Worm (Caenorhabditis elegans) whole organism, L2 larva: Measurements from ENCODE around the gene rnp-9.
A peak's percentile ranks its signal among the peaks of the same experiment; 100 is the strongest.
"Not testable (repeated sequence)": the region's sequence is repeated elsewhere in the genome, so short reads cannot be mapped to it uniquely, and the experiment has no call there.

Experiments used
- C34F6.9 ChIP-seq: fragments of 150-350 bp; optimal IDR thresholded peaks from 2 replicates; lab custom pipeline; 2014; ENCODE audit warnings: missing biosample characterization, missing genetic modification characterization
- F13H6.1 ChIP-seq: sonication (generic microtip); optimal IDR thresholded peaks from 2 replicates; lab custom pipeline; 2016; ENCODE audit warnings: missing genetic modification characterization, missing compliant biosample characterization
- R02D3.7 ChIP-seq: fragments of 150-350 bp; optimal IDR thresholded peaks from 2 replicates; lab custom pipeline; 2014; ENCODE audit warnings: missing biosample characterization, missing genetic modification characterization
- ZK546.5 ChIP-seq: sonication (generic microtip); optimal IDR thresholded peaks from 2 replicates; lab custom pipeline; 2017; ENCODE audit warnings: missing biosample characterization, missing genetic modification characterization
- alr-1 ChIP-seq: fragments of 150-350 bp; optimal IDR thresholded peaks from 2 replicates; lab custom pipeline; 2014; ENCODE audit warnings: missing biosample characterization, missing genetic modification characterization
- aly-2 ChIP-seq: fragments of 150-350 bp; optimal IDR thresholded peaks from 2 replicates; lab custom pipeline; 2014; ENCODE audit warnings: missing biosample characterization, missing genetic modification characterization
- ama-1 ChIP-seq: fragments of 150-350 bp; optimal IDR thresholded peaks from 2 replicates; lab custom pipeline; 2018; ENCODE audit warnings: inconsistent platforms
- ceh-16 ChIP-seq: fragments of 150-350 bp; optimal IDR thresholded peaks from 2 replicates; lab custom pipeline; 2014; ENCODE audit warnings: missing biosample characterization, missing genetic modification characterization
- ceh-82 ChIP-seq: fragments of 150-350 bp; optimal IDR thresholded peaks from 2 replicates; lab custom pipeline; 2014; ENCODE audit warnings: missing biosample characterization, missing genetic modification characterization
- crh-2 ChIP-seq: sonication (generic microtip); optimal IDR thresholded peaks from 2 replicates; lab custom pipeline; 2017; ENCODE audit warnings: missing biosample characterization, missing genetic modification characterization
- dmd-4 ChIP-seq: sonication (generic microtip); optimal IDR thresholded peaks from 2 replicates; lab custom pipeline; 2017; ENCODE audit warnings: missing biosample characterization, missing genetic modification characterization
- egl-27 ChIP-seq: sonication (generic microtip); optimal IDR thresholded peaks from 3 replicates; lab custom pipeline; 2017; ENCODE audit warnings: missing biosample characterization, missing genetic modification reagents, missing genetic modification characterization
- elt-1 ChIP-seq: fragments of 150-350 bp; optimal IDR thresholded peaks from 2 replicates; lab custom pipeline; 2014; ENCODE audit warnings: missing biosample characterization, missing genetic modification characterization
- fos-1 ChIP-seq: fragments of 150-350 bp; optimal IDR thresholded peaks from 2 replicates; lab custom pipeline; 2014; ENCODE audit warnings: missing biosample characterization, missing genetic modification characterization
- gmeb-1 ChIP-seq: fragments of 150-350 bp; optimal IDR thresholded peaks from 2 replicates; lab custom pipeline; 2014; ENCODE audit warnings: missing biosample characterization, missing genetic modification characterization
- lin-11 ChIP-seq: fragments of 150-350 bp; sonication (generic microtip); optimal IDR thresholded peaks from 2 replicates; lab custom pipeline; 2014; ENCODE audit warnings: missing biosample characterization, missing genetic modification characterization, inconsistent platforms, mixed read lengths
- lin-13 ChIP-seq: fragments of 150-350 bp; optimal IDR thresholded peaks from 2 replicates; lab custom pipeline; 2014; ENCODE audit warnings: missing biosample characterization, missing genetic modification reagents, missing genetic modification characterization
- lsy-2 ChIP-seq, 2 experiments: fragments of 150-350 bp in 1 of 2; sonication (generic microtip) in 1 of 2; optimal IDR thresholded peaks; 2 replicates each; lab custom pipeline; 2014 to 2017; ENCODE audit warnings: missing biosample characterization in 2 of 2, missing genetic modification characterization in 2 of 2
- mab-5 ChIP-seq: fragments of 150-350 bp; optimal IDR thresholded peaks from 2 replicates; lab custom pipeline; 2014; ENCODE audit warnings: missing biosample characterization, missing genetic modification characterization
- mdl-1 ChIP-seq, 2 experiments: fragments of 150-350 bp in 1 of 2; sonication (generic microtip) in 1 of 2; optimal IDR thresholded peaks; 2 replicates each; lab custom pipeline; 2017; ENCODE audit warnings: missing biosample characterization in 2 of 2, missing genetic modification characterization in 2 of 2
- nhr-11 ChIP-seq: fragments of 150-350 bp; optimal IDR thresholded peaks from 2 replicates; lab custom pipeline; 2014; ENCODE audit warnings: missing biosample characterization, missing genetic modification characterization
- nhr-129 ChIP-seq: fragments of 150-350 bp; optimal IDR thresholded peaks from 2 replicates; lab custom pipeline; 2014; ENCODE audit warnings: missing biosample characterization, missing genetic modification characterization
- nhr-21 ChIP-seq: fragments of 150-350 bp; optimal IDR thresholded peaks from 2 replicates; lab custom pipeline; 2014; ENCODE audit warnings: missing biosample characterization, missing genetic modification characterization
- nhr-23 ChIP-seq: fragments of 150-350 bp; optimal IDR thresholded peaks from 2 replicates; lab custom pipeline; 2014; ENCODE audit warnings: missing biosample characterization, missing genetic modification reagents, missing genetic modification characterization
- nhr-237 ChIP-seq: fragments of 150-350 bp; optimal IDR thresholded peaks from 2 replicates; lab custom pipeline; 2014; ENCODE audit warnings: missing biosample characterization, missing genetic modification characterization
- nhr-25 ChIP-seq: fragments of 150-350 bp; sonication (generic microtip); optimal IDR thresholded peaks from 3 replicates; lab custom pipeline; 2014; ENCODE audit warnings: missing biosample characterization, missing genetic modification characterization
- nhr-6 ChIP-seq: fragments of 150-350 bp; optimal IDR thresholded peaks from 2 replicates; lab custom pipeline; 2014; ENCODE audit warnings: missing biosample characterization, missing genetic modification characterization
- nhr-77 ChIP-seq: fragments of 150-350 bp; optimal IDR thresholded peaks from 2 replicates; lab custom pipeline; 2014; ENCODE audit warnings: missing biosample characterization, missing genetic modification characterization
- sem-4 ChIP-seq: fragments of 150-350 bp; optimal IDR thresholded peaks from 2 replicates; lab custom pipeline; 2014; ENCODE audit warnings: missing biosample characterization, missing genetic modification reagents, missing genetic modification characterization
- skn-1 ChIP-seq: sonication (generic microtip); optimal IDR thresholded peaks from 2 replicates; lab custom pipeline; 2017; ENCODE audit warnings: missing biosample characterization, missing genetic modification characterization
- sma-3 ChIP-seq: sonication (generic microtip); optimal IDR thresholded peaks from 2 replicates; lab custom pipeline; 2016; ENCODE audit warnings: missing genetic modification reagents, missing genetic modification characterization, missing compliant biosample characterization
- sma-9 ChIP-seq, 2 experiments: fragments of 150-350 bp in 1 of 2; sonication (generic microtip) in 1 of 2; optimal IDR thresholded peaks; 2 replicates each; lab custom pipeline; 2014 to 2016; ENCODE audit warnings: missing genetic modification characterization in 2 of 2, mild to moderate bottlenecking in 1 of 2, missing biosample characterization in 1 of 2, missing compliant biosample characterization in 1 of 2, missing genetic modification reagents in 1 of 2, moderate library complexity in 1 of 2
- snpc-4 ChIP-seq: fragments of 150-350 bp; optimal IDR thresholded peaks from 2 replicates; lab custom pipeline; 2014; ENCODE audit warnings: missing biosample characterization, missing genetic modification characterization
- unc-39 ChIP-seq: fragments of 150-350 bp; optimal IDR thresholded peaks from 2 replicates; lab custom pipeline; 2014; ENCODE audit warnings: missing biosample characterization, missing genetic modification characterization
- unc-55 ChIP-seq: fragments of 150-350 bp; sonication (generic microtip); optimal IDR thresholded peaks from 3 replicates; lab custom pipeline; 2014; ENCODE audit warnings: missing biosample characterization, missing genetic modification reagents, missing genetic modification characterization
- unc-62 ChIP-seq: fragments of 150-350 bp; optimal IDR thresholded peaks from 2 replicates; lab custom pipeline; 2014; ENCODE audit warnings: missing biosample characterization, missing genetic modification reagents, missing genetic modification characterization
- ztf-1 ChIP-seq: fragments of 200-800 bp; sonication (Bioruptor generic); conservative IDR thresholded peaks from 2 replicates; pipeline ENCODE4 v1.3.6; 2022; ENCODE audit warnings: missing genetic modification characterization, missing compliant biosample characterization
- ztf-11 ChIP-seq: sonication (generic microtip); optimal IDR thresholded peaks from 2 replicates; lab custom pipeline; 2017; ENCODE audit warnings: missing biosample characterization, missing genetic modification characterization
- ztf-4 ChIP-seq: fragments of 150-350 bp; optimal IDR thresholded peaks from 2 replicates; lab custom pipeline; 2014; ENCODE audit warnings: missing biosample characterization, missing genetic modification characterization

The rnp-9 gene

DNA sequence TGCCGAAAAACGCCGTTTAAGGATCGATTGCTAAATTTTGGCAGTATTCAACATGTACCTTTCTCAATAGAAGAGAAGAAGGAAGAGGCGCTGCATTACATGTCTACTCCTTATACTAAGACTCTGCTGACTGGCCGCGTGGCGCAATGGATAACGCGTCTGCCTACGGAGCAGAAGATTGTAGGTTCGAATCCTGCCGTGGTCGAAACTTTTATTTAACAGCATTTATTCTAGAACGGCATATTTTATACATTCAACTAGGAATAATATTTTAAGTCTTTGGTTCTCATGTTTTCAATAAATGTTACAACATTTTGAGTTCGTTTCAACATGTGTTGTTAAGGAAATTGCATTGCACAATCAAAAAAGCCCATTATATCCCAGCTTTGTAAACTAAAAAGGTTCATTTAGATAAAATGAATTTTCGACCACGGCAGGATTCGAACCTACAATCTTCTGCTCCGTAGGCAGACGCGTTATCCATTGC is 34.5 kb upstream of the rnp-9 start:
- TF ChIP-seq lin-13 (GFP tag; lab: Kevin White, UChicago) (peak; percentile 62), nhr-129 (peak; percentile 54), fos-1 (peak; percentile 54), ztf-4 (tag; lab: Kevin White, UChicago) (peak; percentile 14), sma-9 (GFP tag; optimal IDR thresholded peaks at IDR 0.05; lab: Kevin White, UChicago) (peak; percentile 79), egl-27 (peak; percentile 54), unc-55 (peak; percentile 76), sma-3 (GFP tag; lab: Kevin White, UChicago) (peak; percentile 60), C34F6.9 (tag; lab: Kevin White, UChicago) (peak; percentile 31), crh-2 (peak; percentile 74), F13H6.1 (tag; lab: Kevin White, UChicago) (peak; percentile 53), nhr-11 (peak; percentile 19), nhr-21 (tag; lab: Kevin White, UChicago) (peak; percentile 59), lsy-2 (tag; optimal IDR thresholded peaks at IDR 0.05; lab: Kevin White, UChicago) (peak in 1 of 2 experiments; percentile 37), sem-4 (tag; lab: Kevin White, UChicago) (peak; percentile 32)
- TF ChIP-seq sma-9 (tag; optimal IDR thresholded peaks at IDR 0.05; lab: Kevin White, UChicago), result not testable (repeated sequence)
- TF ChIP-seq, all 48 proteins: peak for 15; not testable (repeated sequence) for 33

DNA sequence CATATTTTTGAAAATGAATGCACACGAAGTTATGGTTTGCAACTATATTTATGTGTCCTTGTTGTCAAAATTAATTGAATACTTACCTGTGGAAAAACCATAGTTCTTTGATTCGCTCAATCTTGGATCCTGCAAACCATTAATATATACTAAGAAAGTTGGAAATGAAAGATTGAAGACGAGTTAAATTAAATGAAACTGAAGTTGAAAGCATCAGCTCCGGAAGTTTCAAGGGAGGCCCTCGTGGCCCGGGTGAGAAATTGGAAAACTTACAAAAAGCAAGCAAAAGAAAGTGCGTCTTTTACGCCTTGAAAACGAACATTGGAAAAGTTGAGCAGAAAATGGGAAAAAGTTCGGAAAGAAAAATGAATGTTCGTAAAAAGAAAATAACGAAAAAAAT is 34.0 kb upstream of the rnp-9 start, which contains the start of gene unc-58:
unc-58 (minus strand) TSS at position 101 of the 400 bp plus-strand sequence.
- no peak for TF ChIP-seq nhr-11
- no peak for TF ChIP-seq nhr-6
- TF ChIP-seq dmd-4 (tag; lab: Kevin White, UChicago), result no peak
- TF ChIP-seq ceh-82, result no peak
- TF ChIP-seq snpc-4 (tag; lab: Kevin White, UChicago), result no peak
- TF ChIP-seq ztf-4 (tag; lab: Kevin White, UChicago), result no peak
- no peak for TF ChIP-seq fos-1
- TF ChIP-seq F13H6.1 (tag; lab: Kevin White, UChicago), result no peak
- TF ChIP-seq lin-11 (tag; lab: Kevin White, UChicago), result no peak
- TF ChIP-seq mdl-1 (tag; optimal IDR thresholded peaks at IDR 0.05; lab: Kevin White, UChicago), result no peak

DNA sequence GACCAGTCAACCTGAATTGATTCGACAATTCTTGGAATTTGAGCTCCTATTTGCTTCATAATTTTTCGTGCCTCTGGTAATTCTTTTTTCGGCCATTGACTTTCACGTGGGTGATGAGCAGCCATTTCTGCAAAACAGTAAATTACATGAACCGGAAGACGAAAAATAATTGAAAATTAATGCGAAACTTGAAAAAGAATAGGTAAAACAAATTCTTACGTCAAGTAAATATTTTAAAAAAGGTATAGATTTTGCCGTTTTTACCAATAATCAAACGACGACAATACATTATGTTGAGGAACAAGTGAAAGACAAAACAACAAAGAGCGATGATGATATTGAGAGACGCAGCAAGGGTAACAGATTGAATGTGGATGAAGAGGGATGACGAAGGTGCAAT is 28.6 kb upstream of the rnp-9 start, which contains the start of gene moc-1:
moc-1 (minus strand) TSS at position 127 of the 400 bp plus-strand sequence.
- no peak for TF ChIP-seq sma-9 (GFP tag; optimal IDR thresholded peaks at IDR 0.05; lab: Kevin White, UChicago)
- TF ChIP-seq sma-9 (tag; optimal IDR thresholded peaks at IDR 0.05; lab: Kevin White, UChicago), result no peak
- no peak for TF ChIP-seq sma-3 (GFP tag; lab: Kevin White, UChicago)
- TF ChIP-seq skn-1, result no peak

DNA sequence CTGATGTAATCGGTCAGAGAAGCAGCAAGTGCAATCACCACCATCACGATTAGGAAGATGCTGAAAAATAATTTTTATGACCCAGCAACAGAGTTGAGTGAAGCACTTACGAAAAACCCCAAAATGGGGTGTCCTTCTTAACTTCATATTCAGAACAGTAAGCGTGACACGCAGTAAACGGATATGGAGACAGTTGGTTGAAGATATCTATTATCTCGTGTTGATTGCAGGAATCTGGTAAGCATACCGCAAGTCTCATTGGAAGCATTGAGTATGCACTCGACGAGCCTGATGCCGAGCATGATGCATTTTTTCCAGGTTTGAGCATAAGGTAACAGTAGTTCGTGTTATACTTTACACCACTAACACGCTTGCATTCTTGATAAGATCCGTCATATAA is 25.8 kb upstream of the rnp-9 start:
- no peak for TF ChIP-seq nhr-11

DNA sequence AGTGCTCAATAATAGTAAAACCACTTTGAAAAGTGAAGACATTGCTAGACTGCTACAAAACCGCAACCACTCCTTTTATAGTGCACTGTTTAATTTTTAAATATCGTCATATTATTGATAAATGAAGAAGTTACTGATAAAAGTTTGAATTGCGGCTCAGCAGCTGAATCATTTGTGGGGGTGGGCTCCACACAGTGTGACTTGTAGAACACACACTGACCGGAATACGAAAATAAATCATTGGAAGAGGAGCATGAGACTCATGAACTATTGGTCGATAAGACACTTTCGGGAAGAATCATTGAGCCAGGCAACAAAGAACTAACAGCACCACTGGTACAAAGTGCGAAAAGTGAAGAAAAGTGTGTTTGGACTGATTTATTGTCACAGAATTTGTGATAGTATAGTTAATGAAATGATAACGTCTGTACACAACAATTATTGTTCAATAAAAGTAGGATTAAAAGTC is 25.1 kb upstream of the rnp-9 start, which contains the start of gene oac-14:
oac-14 (minus strand) TSS at position 51 of the 469 bp plus-strand sequence.
- TF ChIP-seq elt-1 (no peak), lsy-2 (tag; optimal IDR thresholded peaks at IDR 0.05; lab: Kevin White, UChicago) (peak in 1 of 2 experiments; percentile 12), fos-1 (peak; percentile 93), nhr-129 (peak; percentile 41), ceh-16 (tag; lab: Kevin White, UChicago) (no peak), gmeb-1 (peak; percentile 51), sma-9 (GFP tag; optimal IDR thresholded peaks at IDR 0.05; lab: Kevin White, UChicago) (peak; percentile 90), sma-9 (tag; optimal IDR thresholded peaks at IDR 0.05; lab: Kevin White, UChicago) (no peak), crh-2 (peak; percentile 78), F13H6.1 (tag; lab: Kevin White, UChicago) (peak; percentile 87), sma-3 (GFP tag; lab: Kevin White, UChicago) (peak; percentile 47)

DNA sequence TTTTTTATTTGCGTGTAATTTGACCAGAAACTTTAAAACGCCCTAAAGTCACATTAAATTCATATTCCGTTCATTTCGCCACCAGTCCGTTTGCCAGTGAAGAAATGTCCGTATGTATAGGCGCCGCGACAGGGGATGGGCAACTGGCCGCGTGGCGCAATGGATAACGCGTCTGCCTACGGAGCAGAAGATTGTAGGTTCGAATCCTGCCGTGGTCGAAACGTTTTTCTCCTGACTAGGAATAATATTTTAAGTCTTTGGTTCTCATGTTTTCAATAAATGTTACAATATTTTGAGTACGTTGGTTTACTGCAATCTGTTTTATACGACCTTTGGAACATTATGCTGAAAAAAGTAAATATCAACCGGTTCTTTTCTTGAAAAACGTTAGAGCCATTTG is 22.1 kb upstream of the rnp-9 start:
- peak; percentile 14 for TF ChIP-seq ceh-16 (tag; lab: Kevin White, UChicago)
- TF ChIP-seq F13H6.1 (tag; lab: Kevin White, UChicago), result peak; percentile 51
- no peak for TF ChIP-seq nhr-23 (tag; lab: Kevin White, UChicago)
- peak; percentile 53 for TF ChIP-seq C34F6.9 (tag; lab: Kevin White, UChicago)
- TF ChIP-seq aly-2, result no peak
- no peak for TF ChIP-seq ceh-82
- no peak for TF ChIP-seq unc-62 (GFP tag; lab: Kevin White, UChicago)
- no peak for TF ChIP-seq ztf-1 (GFP tag; lab: Robert Waterston, UW)
- TF ChIP-seq nhr-6, result no peak
- no peak for TF ChIP-seq skn-1
- TF ChIP-seq gmeb-1, result peak; percentile 27
- TF ChIP-seq unc-55, result peak; percentile 49
- TF ChIP-seq nhr-21 (tag; lab: Kevin White, UChicago), result peak; percentile 59
- no peak for TF ChIP-seq lin-11 (tag; lab: Kevin White, UChicago)
- peak; percentile 68 for TF ChIP-seq lin-13 (GFP tag; lab: Kevin White, UChicago)
- TF ChIP-seq ZK546.5, result no peak
- TF ChIP-seq nhr-237 (tag; lab: Kevin White, UChicago), result no peak
- no peak for TF ChIP-seq mdl-1 (tag; optimal IDR thresholded peaks at IDR 0.05; lab: Kevin White, UChicago)
- TF ChIP-seq ztf-11 (tag; lab: Kevin White, UChicago), result no peak
- no peak for TF ChIP-seq unc-39 (tag; lab: Kevin White, UChicago)
- peak; percentile 29 for TF ChIP-seq mab-5
- TF ChIP-seq nhr-25 (tag; lab: Kevin White, UChicago), result no peak
- peak; percentile 36 for TF ChIP-seq ztf-4 (tag; lab: Kevin White, UChicago)
- TF ChIP-seq ama-1, result no peak
- peak; percentile 79 for TF ChIP-seq sma-9 (GFP tag; optimal IDR thresholded peaks at IDR 0.05; lab: Kevin White, UChicago)
- no peak for TF ChIP-seq sma-9 (tag; optimal IDR thresholded peaks at IDR 0.05; lab: Kevin White, UChicago)
- TF ChIP-seq R02D3.7 (tag; lab: Kevin White, UChicago), result no peak
- no peak for TF ChIP-seq nhr-77
- no peak for TF ChIP-seq alr-1 (tag; lab: Kevin White, UChicago)
